Fruit fly (Drosophila melanogaster): ENCODE data around the gene CG4669.

CG4669 gene

DNA sequence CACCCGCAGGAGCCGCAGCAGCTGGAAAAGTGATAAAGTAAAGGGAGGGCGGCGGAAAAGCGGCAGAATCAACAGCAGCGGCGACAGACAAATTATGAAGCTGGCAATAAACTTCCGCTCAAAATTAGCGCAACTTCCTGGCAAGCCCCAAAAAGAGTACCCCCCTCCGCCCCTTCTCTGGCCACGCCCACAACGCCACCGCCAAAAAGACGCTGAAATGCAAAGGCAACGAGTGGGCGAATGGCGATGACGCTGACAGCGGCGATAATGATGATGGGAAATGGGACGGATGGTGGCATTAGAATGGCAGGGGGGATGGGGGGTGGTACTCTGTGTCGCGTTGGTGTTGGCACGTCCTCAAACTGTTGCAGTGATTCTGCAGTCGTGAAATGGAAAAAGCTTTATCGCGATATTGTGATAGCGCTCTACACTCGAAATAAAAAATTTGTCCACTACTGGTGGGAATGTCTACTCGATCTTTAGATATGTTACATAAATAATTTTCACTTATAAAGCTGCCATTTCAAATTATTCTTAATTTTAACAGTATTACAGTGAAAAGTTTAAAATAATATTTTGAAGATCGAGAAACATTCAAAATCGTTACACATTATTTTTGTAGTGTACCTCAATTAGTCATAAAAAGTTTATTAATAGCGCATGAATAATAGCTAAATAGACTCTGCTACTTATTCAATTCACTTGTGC is 12.6 kb downstream of the CG4669 start (continued):
- no peak for TF ChIP-seq CG15269 (tag; optimal IDR thresholded peaks at IDR 0.05)
- no peak for TF ChIP-seq CG10543 (GFP tag; optimal IDR thresholded peaks at IDR 0.05)
- TF ChIP-seq Ptx1 (GFP tag; IDR thresholded peaks at IDR 0.05) = peak; percentile 27; the same call in 1 of the 2 replicates
- no peak for TF ChIP-seq CG4424 (GFP tag; optimal IDR thresholded peaks at IDR 0.05)
- no peak for TF ChIP-seq CG1647 (GFP tag; optimal IDR thresholded peaks at IDR 0.05)
- TF ChIP-seq CG3838 (GFP tag; optimal IDR thresholded peaks at IDR 0.05) = no peak
- TF ChIP-seq D19B (GFP tag; optimal IDR thresholded peaks at IDR 0.05) = no peak
- no peak for TF ChIP-seq al (GFP tag; IDR thresholded peaks at IDR 0.05)
- TF ChIP-seq amos (GFP tag; IDR thresholded peaks at IDR 0.05; ENCODE audit: partially characterized antibody) = no peak
- TF ChIP-seq CG9932 (GFP tag; IDR thresholded peaks at IDR 0.05) = peak; percentile 25; the same call in 1 of the 2 replicates
- no peak for TF ChIP-seq CG14667 (GFP tag; IDR thresholded peaks at IDR 0.05)
- TF ChIP-seq Hr39 (optimal IDR thresholded peaks at IDR 0.05) = no peak
- no peak for TF ChIP-seq pum (GFP tag; optimal IDR thresholded peaks at IDR 0.05)
- no peak for TF ChIP-seq Mad (GFP tag; optimal IDR thresholded peaks at IDR 0.05)
- TF ChIP-seq Hmr (GFP tag; optimal IDR thresholded peaks at IDR 0.05) = no peak
- TF ChIP-seq Sin3A (optimal IDR thresholded peaks at IDR 0.05) = no peak
- TF ChIP-seq fru (optimal IDR thresholded peaks at IDR 0.05) = no peak
- no peak for TF ChIP-seq Sox100B (GFP tag; optimal IDR thresholded peaks at IDR 0.05)
- TF ChIP-seq ERR (GFP tag; optimal IDR thresholded peaks at IDR 0.05) = no peak
- TF ChIP-seq Dfd (GFP tag; optimal IDR thresholded peaks at IDR 0.05) = no peak
- no peak for TF ChIP-seq Jarid2 (GFP tag; optimal IDR thresholded peaks at IDR 0.05)
- TF ChIP-seq CG3281 (GFP tag; optimal IDR thresholded peaks at IDR 0.05) = no peak
- no peak for TF ChIP-seq CG2129 (GFP tag; IDR thresholded peaks at IDR 0.05; ENCODE audit: partially characterized antibody)
- no peak for TF ChIP-seq CG18011 (GFP tag; optimal IDR thresholded peaks at IDR 0.05)
- no peak for TF ChIP-seq cad (GFP tag; optimal IDR thresholded peaks at IDR 0.05)
- TF ChIP-seq lab (GFP tag; optimal IDR thresholded peaks at IDR 0.05) = no peak
- TF ChIP-seq unpg (GFP tag; optimal IDR thresholded peaks at IDR 0.05) = no peak
- TF ChIP-seq CG2712 (tag; optimal IDR thresholded peaks at IDR 0.05) = peak; percentile 31
- TF ChIP-seq H2.0 (GFP tag; IDR thresholded peaks at IDR 0.05) = no peak
- TF ChIP-seq slp2 (GFP tag; optimal IDR thresholded peaks at IDR 0.05) = no peak
- no peak for TF ChIP-seq TFAM (GFP tag; optimal IDR thresholded peaks at IDR 0.05)
- TF ChIP-seq CG18262 (tag; optimal IDR thresholded peaks at IDR 0.05) = peak; percentile 3
- no peak for TF ChIP-seq Fer3 (tag; optimal IDR thresholded peaks at IDR 0.05)
- no peak for TF ChIP-seq CG15514 (GFP tag; optimal IDR thresholded peaks at IDR 0.05)
- TF ChIP-seq abd-A (tag; optimal IDR thresholded peaks at IDR 0.05) = peak; percentile 70
- no peak for TF ChIP-seq Asciz (GFP tag; optimal IDR thresholded peaks at IDR 0.05)
- TF ChIP-seq Dip3 (GFP tag; optimal IDR thresholded peaks at IDR 0.05) = no peak
- TF ChIP-seq disco-r (GFP tag; optimal IDR thresholded peaks at IDR 0.05) = no peak
- TF ChIP-seq sqz (GFP tag; optimal IDR thresholded peaks at IDR 0.05) = no peak
- no peak for TF ChIP-seq bab2 (GFP tag; optimal IDR thresholded peaks at IDR 0.05)
- peak; percentile 40; the same call in 1 of the 2 replicates for TF ChIP-seq ttk (GFP tag; IDR thresholded peaks at IDR 0.05)
- TF ChIP-seq chinmo (GFP tag; IDR thresholded peaks at IDR 0.05; ENCODE audit: partially characterized antibody) = 0 out of 4 replicates have a peak, but pooled peaks have one; percentile 23
- no peak for TF ChIP-seq ems (GFP tag; optimal IDR thresholded peaks at IDR 0.05)
- TF ChIP-seq Antp (GFP tag; optimal IDR thresholded peaks at IDR 0.05) = no peak
- TF ChIP-seq Med (GFP tag) = peak; percentile 8
- TF ChIP-seq CG8089 (GFP tag; optimal IDR thresholded peaks at IDR 0.05) = no peak
- no peak for TF ChIP-seq CG6254 (GFP tag; optimal IDR thresholded peaks at IDR 0.05)
- TF ChIP-seq nom (GFP tag; optimal IDR thresholded peaks at IDR 0.05) = no peak
- peak; percentile 48 for TF ChIP-seq Drgx (GFP tag; IDR thresholded peaks at IDR 0.05)
- no peak for TF ChIP-seq CG30431 (GFP tag; optimal IDR thresholded peaks at IDR 0.05)
- no peak for TF ChIP-seq ac (GFP tag; optimal IDR thresholded peaks at IDR 0.05)

Data from whole organism, embryonic.